Worm (Caenorhabditis elegans): Measurements from ENCODE around the gene lido-12.

The lido-12 gene

DNA sequence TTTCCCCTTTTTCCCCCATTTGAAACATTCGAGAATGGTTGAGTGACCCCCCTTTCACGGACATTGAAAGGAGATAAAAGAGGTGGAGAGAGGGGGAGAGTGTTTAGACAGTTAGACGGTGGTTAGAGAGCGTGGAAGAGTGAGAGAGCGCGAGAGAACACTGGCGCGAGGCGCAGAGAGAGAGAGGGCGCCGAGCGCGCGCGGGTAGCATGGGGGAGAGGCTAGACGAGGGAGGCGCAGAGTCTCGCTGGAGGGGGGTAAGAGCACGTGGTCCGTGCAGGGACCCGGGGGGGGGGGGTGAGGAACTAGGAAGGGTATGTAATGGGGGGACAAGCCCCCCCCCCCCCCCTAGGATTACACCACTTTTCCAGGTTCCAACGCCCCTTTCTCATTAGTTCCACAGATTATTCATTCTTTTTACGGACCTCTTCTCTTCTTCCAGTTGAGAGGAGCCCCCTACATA lies 31.6 kb upstream of the lido-12 start (continued):
- peak; percentile 91 for TF ChIP-seq jun-1 (tag; optimal IDR thresholded peaks at IDR 0.05)
- peak; percentile 98 for TF ChIP-seq mxl-3 (GFP tag; optimal IDR thresholded peaks at IDR 0.05)
- peak; percentile 94 for TF ChIP-seq madf-9 (GFP tag; conservative IDR thresholded peaks at IDR 0.05)
- peak; percentile 81 for TF ChIP-seq F37D6.2 (tag; optimal IDR thresholded peaks at IDR 0.05)
- peak; percentile 97 for TF ChIP-seq hlh-30 (tag; optimal IDR thresholded peaks at IDR 0.05; ENCODE audit: insufficient read depth)
- no peak for TF ChIP-seq cey-2 (tag; optimal IDR thresholded peaks at IDR 0.05; ENCODE audit: borderline replicate concordance, insufficient read depth)
- peak; percentile 85 for TF ChIP-seq mxl-2 (GFP tag; conservative IDR thresholded peaks at IDR 0.05)
- TF ChIP-seq lir-3 (tag; optimal IDR thresholded peaks at IDR 0.05), result no peak
- peak; percentile 89 for TF ChIP-seq lin-13 (GFP tag; optimal IDR thresholded peaks at IDR 0.05)
- TF ChIP-seq mdl-1 (tag; optimal IDR thresholded peaks at IDR 0.05), result peak; percentile 94 to 98
- no peak for TF ChIP-seq egl-27 (tag; optimal IDR thresholded peaks at IDR 0.05)
- TF ChIP-seq dpl-1 (GFP tag; optimal IDR thresholded peaks at IDR 0.05), result peak; percentile 58
- peak; percentile 63; the same call in 1 of the 2 replicates for TF ChIP-seq lim-7 (GFP tag; IDR thresholded peaks at IDR 0.05)
- TF ChIP-seq unc-130 (GFP tag; optimal IDR thresholded peaks at IDR 0.05), result no peak
- TF ChIP-seq arid-1 (GFP tag; conservative IDR thresholded peaks at IDR 0.05), result peak; percentile 86
- TF ChIP-seq dve-1 (tag; optimal IDR thresholded peaks at IDR 0.05; ENCODE audit: insufficient read depth), result peak; percentile 98
- TF ChIP-seq hlh-11 (tag; optimal IDR thresholded peaks at IDR 0.05), result peak; percentile 98
- peak; percentile 97 for TF ChIP-seq nhr-41 (GFP tag; IDR thresholded peaks at IDR 0.05)
- no peak for TF ChIP-seq zip-11 (GFP tag; IDR thresholded peaks at IDR 0.05)
- TF ChIP-seq nhr-76 (tag; optimal IDR thresholded peaks at IDR 0.05), result peak; percentile 59
- no peak for TF ChIP-seq F44E2.7 (GFP tag; IDR thresholded peaks at IDR 0.05)
- peak; percentile 83 for TF ChIP-seq vab-7 (GFP tag; IDR thresholded peaks at IDR 0.05)
- peak; percentile 58; the same call in 1 of the 2 replicates for TF ChIP-seq snpc-1.2 (GFP tag; IDR thresholded peaks at IDR 0.05)
- TF ChIP-seq zip-2 (tag; optimal IDR thresholded peaks at IDR 0.05), result peak; percentile 59
- peak; percentile 54 for TF ChIP-seq zag-1 (tag; optimal IDR thresholded peaks at IDR 0.05)
- no peak for TF ChIP-seq ceh-62 (tag; optimal IDR thresholded peaks at IDR 0.05)
- peak; percentile 29 for TF ChIP-seq ceh-32 (tag; optimal IDR thresholded peaks at IDR 0.05; ENCODE audit: poor library complexity)
- peak; percentile 90 for TF ChIP-seq nhr-11 (tag; optimal IDR thresholded peaks at IDR 0.05)
- TF ChIP-seq dmd-9 (GFP tag; IDR thresholded peaks at IDR 0.05), result peak; percentile 85
- peak; percentile 91 for TF ChIP-seq fkh-10 (GFP tag; optimal IDR thresholded peaks at IDR 0.05)
- TF ChIP-seq rbr-2 (tag; optimal IDR thresholded peaks at IDR 0.05), result peak; percentile 81
- no peak for TF ChIP-seq Y105C5A.15 (GFP tag; IDR thresholded peaks at IDR 0.05)
- no peak for TF ChIP-seq lin-15B (tag; optimal IDR thresholded peaks at IDR 0.05)
- TF ChIP-seq tag-97 (GFP tag; IDR thresholded peaks at IDR 0.05), result peak; percentile 81; the same call in 1 of the 2 replicates
- peak; percentile 100 for TF ChIP-seq dmd-6 (GFP tag; IDR thresholded peaks at IDR 0.05)
- TF ChIP-seq snpc-4 (tag; optimal IDR thresholded peaks at IDR 0.05), result no peak
- TF ChIP-seq fos-1 (tag; optimal IDR thresholded peaks at IDR 0.05), result peak; percentile 74
- no peak for TF ChIP-seq daf-8 (GFP tag; IDR thresholded peaks at IDR 0.05)
- no peak for TF ChIP-seq daf-19 (GFP tag; conservative IDR thresholded peaks at IDR 0.05)
- TF ChIP-seq ceh-28 (tag; optimal IDR thresholded peaks at IDR 0.05), result no peak
- TF ChIP-seq Y5F2A.4 (GFP tag; optimal IDR thresholded peaks at IDR 0.05), result peak; percentile 46
- peak; percentile 91 for TF ChIP-seq spr-3 (GFP tag; optimal IDR thresholded peaks at IDR 0.05)
- peak in 1 of 2 experiments; percentile 49 for TF ChIP-seq unc-62 (GFP tag; optimal IDR thresholded peaks at IDR 0.05 in 1 of 2)
- no peak for TF ChIP-seq unc-62 (tag; optimal IDR thresholded peaks at IDR 0.05)
- TF ChIP-seq skn-1 (tag; optimal IDR thresholded peaks at IDR 0.05), result peak; percentile 35
- peak; percentile 100 for TF ChIP-seq set-16 (GFP tag; IDR thresholded peaks at IDR 0.05)
- TF ChIP-seq lin-39 (tag; optimal IDR thresholded peaks at IDR 0.05), result no peak
- peak; percentile 6 for TF ChIP-seq F10B5.3 (tag; optimal IDR thresholded peaks at IDR 0.05)
- TF ChIP-seq daf-16 (GFP tag; optimal IDR thresholded peaks at IDR 0.05), result peak in 1 of 2 experiments; percentile 44
- TF ChIP-seq daf-16 (tag; optimal IDR thresholded peaks at IDR 0.05), result peak; percentile 68
- peak; percentile 93 for TF ChIP-seq nhr-25 (tag; optimal IDR thresholded peaks at IDR 0.05; ENCODE audit: borderline replicate concordance, insufficient read depth)

All from whole organism, L4 larva.